Fruit fly (Drosophila melanogaster): ENCODE data around the gene GstZ2.

GstZ2 gene

DNA sequence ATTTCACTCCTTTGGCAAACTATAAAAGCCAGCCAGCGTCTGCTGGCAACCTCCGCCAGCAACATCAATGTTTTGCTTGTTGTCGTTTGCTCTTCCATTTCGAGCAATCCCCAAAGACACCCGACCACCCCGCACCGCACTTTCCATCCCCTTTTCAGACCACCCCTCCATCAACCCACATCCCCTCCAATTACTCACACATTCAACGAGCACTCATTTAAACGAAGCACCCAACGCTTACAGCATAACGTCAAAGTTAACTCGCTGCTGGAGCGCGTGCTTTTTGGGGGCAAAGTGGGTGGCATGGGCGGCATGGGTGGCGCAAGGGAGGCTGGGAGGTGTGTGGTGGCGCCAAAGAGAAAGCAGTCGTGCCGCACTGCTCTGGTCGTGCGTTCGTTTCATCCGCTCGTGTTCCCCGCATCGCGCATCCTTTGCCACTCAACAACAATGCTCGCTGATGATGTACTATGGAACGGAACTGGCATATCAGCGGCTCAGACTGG, 30.7 kb upstream of the GstZ2 start (continued):
- TF ChIP-seq Hand (GFP tag; optimal IDR thresholded peaks at IDR 0.05) = no peak
- TF ChIP-seq Gug (GFP tag; IDR thresholded peaks at IDR 0.05) = no peak
- TF ChIP-seq CG9932 (GFP tag; IDR thresholded peaks at IDR 0.05) = peak; percentile 16; the same call in 1 of the 2 replicates
- TF ChIP-seq Drgx (GFP tag; IDR thresholded peaks at IDR 0.05) = no peak
- TF ChIP-seq CG12659 (GFP tag; optimal IDR thresholded peaks at IDR 0.05) = no peak
- TF ChIP-seq CG11560 (tag; IDR thresholded peaks at IDR 0.05) = no peak
- no peak for TF ChIP-seq ac (GFP tag; optimal IDR thresholded peaks at IDR 0.05)
- peak; percentile 48 for TF ChIP-seq Med (GFP tag)
- TF ChIP-seq Deaf1 (tag; optimal IDR thresholded peaks at IDR 0.05) = peak; percentile 87
- TF ChIP-seq CG15011 (GFP tag; optimal IDR thresholded peaks at IDR 0.05) = no peak
- no peak for TF ChIP-seq Bgb (GFP tag; IDR thresholded peaks at IDR 0.05; ENCODE audit: partially characterized antibody)
- TF ChIP-seq Hr51 (GFP tag; optimal IDR thresholded peaks at IDR 0.05) = peak in 1 of 2 experiments; percentile 71
- peak; percentile 44 for TF ChIP-seq CG12071 (GFP tag; optimal IDR thresholded peaks at IDR 0.05)
- no peak for TF ChIP-seq CG31365 (tag; optimal IDR thresholded peaks at IDR 0.05)
- TF ChIP-seq CG8478 (optimal IDR thresholded peaks at IDR 0.05) = no peak
- 0 out of 3 replicates have a peak, but pooled peaks have one; percentile 23 for TF ChIP-seq ci (GFP tag; IDR thresholded peaks at IDR 0.05)
- no peak for TF ChIP-seq CG7357 (GFP tag; IDR thresholded peaks at IDR 0.05)
- TF ChIP-seq Ssrp (tag; optimal IDR thresholded peaks at IDR 0.05) = no peak
- no peak for TF ChIP-seq CG3847 (GFP tag; IDR thresholded peaks at IDR 0.05)
- no peak for TF ChIP-seq sisA (GFP tag; IDR thresholded peaks at IDR 0.05)
- TF ChIP-seq NK7.1 (GFP tag; optimal IDR thresholded peaks at IDR 0.05) = no peak
- TF ChIP-seq p53 (GFP tag; optimal IDR thresholded peaks at IDR 0.05) = no peak
- no peak for TF ChIP-seq hth (optimal IDR thresholded peaks at IDR 0.05)
- no peak for TF ChIP-seq NfI (GFP tag; optimal IDR thresholded peaks at IDR 0.05)
- no peak for TF ChIP-seq CG1602 (GFP tag; optimal IDR thresholded peaks at IDR 0.05)
- TF ChIP-seq CG9876 (GFP tag; optimal IDR thresholded peaks at IDR 0.05) = no peak
- TF ChIP-seq trh (GFP tag; optimal IDR thresholded peaks at IDR 0.05) = no peak
- TF ChIP-seq CG13296 (GFP tag; optimal IDR thresholded peaks at IDR 0.05) = no peak
- no peak for TF ChIP-seq ap (GFP tag; IDR thresholded peaks at IDR 0.05)
- no peak for TF ChIP-seq aop (GFP tag; IDR thresholded peaks at IDR 0.05)
- TF ChIP-seq gsb (GFP tag; IDR thresholded peaks at IDR 0.05) = no peak
- no peak for TF ChIP-seq CG11723 (GFP tag; optimal IDR thresholded peaks at IDR 0.05)
- no peak for TF ChIP-seq vvl (GFP tag; IDR thresholded peaks at IDR 0.05)
- TF ChIP-seq CG15479 (GFP tag; optimal IDR thresholded peaks at IDR 0.05) = no peak
- TF ChIP-seq Lhr (GFP tag; optimal IDR thresholded peaks at IDR 0.05) = no peak
- no peak for TF ChIP-seq CG15514 (GFP tag; optimal IDR thresholded peaks at IDR 0.05)
- TF ChIP-seq sr (GFP tag; IDR thresholded peaks at IDR 0.05) = no peak
- TF ChIP-seq CG1792 (GFP tag; optimal IDR thresholded peaks at IDR 0.05) = no peak
- peak; percentile 20 for TF ChIP-seq CG1832 (GFP tag; optimal IDR thresholded peaks at IDR 0.05)
- no peak for TF ChIP-seq toy (GFP tag; IDR thresholded peaks at IDR 0.05)
- TF ChIP-seq gem (tag; optimal IDR thresholded peaks at IDR 0.05) = no peak
- 0 out of 3 replicates have a peak, but pooled peaks have one; percentile 6 for TF ChIP-seq row (GFP tag; IDR thresholded peaks at IDR 0.05)
- TF ChIP-seq CG10267 (tag; optimal IDR thresholded peaks at IDR 0.05) = no peak
- TF ChIP-seq CG6854 (GFP tag; optimal IDR thresholded peaks at IDR 0.05) = peak; percentile 32
- peak; percentile 100 for TF ChIP-seq abd-A (tag; optimal IDR thresholded peaks at IDR 0.05)
- no peak for TF ChIP-seq CG3726 (GFP tag; IDR thresholded peaks at IDR 0.05)
- TF ChIP-seq CG6765 (GFP tag; optimal IDR thresholded peaks at IDR 0.05) = no peak
- TF ChIP-seq Asciz (GFP tag; optimal IDR thresholded peaks at IDR 0.05) = no peak
- no peak for TF ChIP-seq Scr (GFP tag; IDR thresholded peaks at IDR 0.05; ENCODE audit: partially characterized antibody)
- TF ChIP-seq unc-4 (GFP tag; IDR thresholded peaks at IDR 0.05; ENCODE audit: partially characterized antibody) = no peak
- no peak for TF ChIP-seq Trl (optimal IDR thresholded peaks at IDR 0.05)
- TF ChIP-seq Trl (GFP tag; optimal IDR thresholded peaks at IDR 0.05) = no peak
